Worm (Caenorhabditis elegans): ENCODE data around the gene gex-3.

DNA sequence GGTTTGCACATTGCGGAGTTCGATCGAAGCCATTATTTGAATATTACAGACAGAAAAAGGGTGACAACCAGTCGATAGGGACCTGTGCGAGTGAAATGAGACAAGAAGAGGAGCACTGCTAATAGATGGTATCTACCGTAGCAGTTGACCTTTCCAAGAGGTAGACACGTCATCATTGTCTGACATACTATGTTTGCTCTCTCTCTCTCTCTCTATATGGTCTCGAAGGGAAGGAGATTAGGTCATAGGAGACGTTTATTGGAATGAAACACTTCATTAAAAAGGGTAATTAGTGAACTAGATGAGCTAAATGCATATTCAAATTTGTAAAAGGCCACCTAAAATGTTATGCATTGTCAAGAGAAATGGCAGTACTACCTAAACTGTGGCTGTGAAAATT lies 28.2 kb upstream of the gex-3 start, which contains the start of gene atz-1:
- TF ChIP-seq nhr-237 (tag; optimal IDR thresholded peaks at IDR 0.05) (no peak), skn-1 (tag; optimal IDR thresholded peaks at IDR 0.05) (no peak), lin-15B (tag; optimal IDR thresholded peaks at IDR 0.05) (no peak), snpc-4 (tag; optimal IDR thresholded peaks at IDR 0.05) (no peak), unc-62 (GFP tag; optimal IDR thresholded peaks at IDR 0.05) (no peak), hpl-2 (GFP tag; optimal IDR thresholded peaks at IDR 0.05) (no peak)
